Worm (Caenorhabditis elegans) whole organism, L3 larva: ENCODE measurements around the gene sdz-37.

ENCODE experiments used
- elt-1 ChIP-seq: fragments of 150-350 bp; optimal IDR thresholded peaks from 2 replicates; lab custom pipeline; 2014; ENCODE audit warnings: missing biosample characterization, missing genetic modification characterization
- lin-15B ChIP-seq: fragments of 150-350 bp; optimal IDR thresholded peaks from 2 replicates; lab custom pipeline; 2014; ENCODE audit warnings: missing biosample characterization, missing genetic modification characterization
- lin-39 ChIP-seq: fragments of 150-350 bp; optimal IDR thresholded peaks from 2 replicates; lab custom pipeline; 2018; ENCODE audit warnings: missing biosample characterization, missing genetic modification reagents, missing genetic modification characterization
- lsy-12 ChIP-seq: sonication (generic microtip); optimal IDR thresholded peaks from 2 replicates; lab custom pipeline; 2016; ENCODE audit warnings: mild to moderate bottlenecking, missing genetic modification characterization, missing compliant biosample characterization
- mml-1 ChIP-seq: fragments of 150-350 bp; sonication (generic microtip); optimal IDR thresholded peaks from 3 replicates; lab custom pipeline; 2014; ENCODE audit warnings: missing biosample characterization, missing genetic modification characterization
- nhr-23 ChIP-seq: fragments of 150-350 bp; optimal IDR thresholded peaks from 2 replicates; lab custom pipeline; 2014; ENCODE audit warnings: missing biosample characterization, missing genetic modification reagents, missing genetic modification characterization
- nhr-25 ChIP-seq: sonication (generic microtip); optimal IDR thresholded peaks from 2 replicates; lab custom pipeline; 2017; ENCODE audit warnings: missing biosample characterization, missing genetic modification characterization
- nhr-76 ChIP-seq: fragments of 150-350 bp; sonication (generic microtip); optimal IDR thresholded peaks from 5 replicates; lab custom pipeline; 2014; ENCODE audit warnings: missing biosample characterization, missing genetic modification characterization
- pqm-1 ChIP-seq: fragments of 150-350 bp; optimal IDR thresholded peaks from 2 replicates; lab custom pipeline; 2017; ENCODE audit warnings: missing biosample characterization, missing genetic modification characterization, inconsistent platforms
- skn-1 ChIP-seq: fragments of 150-350 bp; optimal IDR thresholded peaks from 2 replicates; lab custom pipeline; 2014; ENCODE audit warnings: missing biosample characterization, missing genetic modification characterization
- snpc-4 ChIP-seq: fragments of 150-350 bp; optimal IDR thresholded peaks from 2 replicates; lab custom pipeline; 2014; ENCODE audit warnings: missing biosample characterization, missing genetic modification characterization
- unc-39 ChIP-seq: sonication (generic microtip); optimal IDR thresholded peaks from 4 replicates; lab custom pipeline; 2017; ENCODE audit warnings: missing biosample characterization, missing genetic modification characterization

DNA sequence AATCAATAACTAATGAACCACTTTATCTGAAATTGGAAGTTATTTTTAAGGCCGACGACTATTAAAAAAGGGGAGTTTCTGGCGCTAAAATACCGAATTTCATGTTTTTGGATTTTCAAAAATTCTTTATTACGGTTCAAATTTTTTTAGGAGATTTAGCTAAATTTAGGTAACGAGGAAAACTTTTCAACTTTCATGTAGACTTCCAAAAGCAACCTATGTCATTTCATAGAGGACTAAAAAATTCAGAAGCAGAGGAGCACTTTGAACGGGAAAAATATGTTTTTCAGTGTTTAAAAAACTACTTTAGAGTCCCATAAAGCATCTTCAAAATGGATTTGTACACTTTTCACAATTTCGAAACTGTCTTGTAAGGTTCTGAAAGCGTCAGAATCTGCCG lies 48.7 kb downstream of the sdz-37 start:
- TF ChIP-seq lin-15B (tag; lab: Kevin White, UChicago) (no peak), nhr-25 (tag; lab: Kevin White, UChicago) (no peak), nhr-23 (tag; lab: Kevin White, UChicago) (no peak), lin-39 (tag; lab: Kevin White, UChicago) (no peak), snpc-4 (no peak), unc-39 (tag; lab: Kevin White, UChicago) (no peak), nhr-76 (tag; lab: Kevin White, UChicago) (no peak), lsy-12 (tag; lab: Kevin White, UChicago) (no peak), pqm-1 (tag; lab: Kevin White, UChicago) (no peak), mml-1 (tag; lab: Kevin White, UChicago) (no peak), skn-1 (tag; lab: Kevin White, UChicago) (no peak), elt-1 (tag; lab: Kevin White, UChicago) (no peak)
